Worm (Caenorhabditis elegans) whole organism, L3 larva: ENCODE measurements around the gene F57C12.6.

Source experiments
- R02D3.7 ChIP-seq: fragments of 150-350 bp; optimal IDR thresholded peaks from 2 replicates; lab custom pipeline; 2014; ENCODE audit warnings: missing biosample characterization, missing genetic modification characterization
- ZK546.5 ChIP-seq: sonication (generic microtip); optimal IDR thresholded peaks from 2 replicates; lab custom pipeline; 2017; ENCODE audit warnings: missing biosample characterization, missing genetic modification characterization
- aly-2 ChIP-seq: fragments of 150-350 bp; optimal IDR thresholded peaks from 2 replicates; lab custom pipeline; 2014; ENCODE audit warnings: missing biosample characterization, missing genetic modification characterization
- ceh-16 ChIP-seq: sonication (generic microtip); optimal IDR thresholded peaks from 2 replicates; lab custom pipeline; 2017; ENCODE audit warnings: missing biosample characterization, missing genetic modification characterization
- ceh-28 ChIP-seq: fragments of 150-350 bp; optimal IDR thresholded peaks from 2 replicates; lab custom pipeline; 2014; ENCODE audit warnings: missing biosample characterization, missing genetic modification reagents, missing genetic modification characterization
- ceh-82 ChIP-seq: fragments of 150-350 bp; optimal IDR thresholded peaks from 2 replicates; lab custom pipeline; 2014; ENCODE audit warnings: missing biosample characterization, missing genetic modification characterization
- ceh-9 ChIP-seq: sonication (generic microtip); optimal IDR thresholded peaks from 2 replicates; lab custom pipeline; 2018; ENCODE audit warnings: missing biosample characterization, missing genetic modification characterization
- egl-27 ChIP-seq: sonication (generic microtip); optimal IDR thresholded peaks from 4 replicates; lab custom pipeline; 2017; ENCODE audit warnings: missing biosample characterization, missing genetic modification reagents, missing genetic modification characterization
- egl-5 ChIP-seq: fragments of 150-350 bp; optimal IDR thresholded peaks from 2 replicates; lab custom pipeline; 2017; ENCODE audit warnings: missing biosample characterization, missing genetic modification reagents, missing genetic modification characterization, inconsistent platforms
- elt-1 ChIP-seq: fragments of 150-350 bp; optimal IDR thresholded peaks from 2 replicates; lab custom pipeline; 2014; ENCODE audit warnings: missing biosample characterization, missing genetic modification characterization
- elt-2 ChIP-seq: sonication (generic microtip); optimal IDR thresholded peaks from 2 replicates; lab custom pipeline; 2016; ENCODE audit warnings: missing genetic modification reagents, mild to moderate bottlenecking, missing genetic modification characterization, missing compliant biosample characterization
- elt-3 ChIP-seq, 3 experiments: fragments of 150-350 bp in 1 of 3; sonication (generic microtip) in 2 of 3; optimal IDR thresholded peaks; 2 replicates in 2 of 3; 4 replicates in 1 of 3; lab custom pipeline; 2014 to 2017; ENCODE audit warnings: missing biosample characterization in 3 of 3, missing genetic modification characterization in 3 of 3
- fkh-10 ChIP-seq: sonication (generic microtip); optimal IDR thresholded peaks from 2 replicates; lab custom pipeline; 2017; ENCODE audit warnings: missing biosample characterization, missing genetic modification reagents, missing genetic modification characterization
- fkh-2 ChIP-seq: fragments of 150-350 bp; optimal IDR thresholded peaks from 2 replicates; lab custom pipeline; 2014; ENCODE audit warnings: missing biosample characterization, missing genetic modification reagents, missing genetic modification characterization
- fos-1 ChIP-seq: fragments of 150-350 bp; optimal IDR thresholded peaks from 2 replicates; lab custom pipeline; 2014; ENCODE audit warnings: missing biosample characterization, missing genetic modification characterization
- hmg-11 ChIP-seq: sonication (generic microtip); optimal IDR thresholded peaks from 2 replicates; lab custom pipeline; 2016; ENCODE audit warnings: missing genetic modification characterization, missing compliant biosample characterization
- jun-1 ChIP-seq: fragments of 150-350 bp; optimal IDR thresholded peaks from 2 replicates; lab custom pipeline; 2014; ENCODE audit warnings: missing biosample characterization, missing genetic modification reagents, missing genetic modification characterization
- lin-39 ChIP-seq: fragments of 150-350 bp; optimal IDR thresholded peaks from 2 replicates; lab custom pipeline; 2018; ENCODE audit warnings: missing biosample characterization, missing genetic modification reagents, missing genetic modification characterization
- lsy-12 ChIP-seq: sonication (generic microtip); optimal IDR thresholded peaks from 2 replicates; lab custom pipeline; 2016; ENCODE audit warnings: mild to moderate bottlenecking, missing genetic modification characterization, missing compliant biosample characterization
- mdl-1 ChIP-seq: fragments of 150-350 bp; optimal IDR thresholded peaks from 2 replicates; lab custom pipeline; 2014; ENCODE audit warnings: missing biosample characterization, missing genetic modification characterization
- mml-1 ChIP-seq: fragments of 150-350 bp; sonication (generic microtip); optimal IDR thresholded peaks from 3 replicates; lab custom pipeline; 2014; ENCODE audit warnings: missing biosample characterization, missing genetic modification characterization
- nfya-1 ChIP-seq: sonication (generic microtip); optimal IDR thresholded peaks from 2 replicates; lab custom pipeline; 2017; ENCODE audit warnings: missing genetic modification characterization, mild to moderate bottlenecking, missing compliant biosample characterization, antibody characterized with exemption, moderate library complexity; ENCODE audit not compliant: insufficient read depth
- nhr-11 ChIP-seq: fragments of 150-350 bp; optimal IDR thresholded peaks from 2 replicates; lab custom pipeline; 2014; ENCODE audit warnings: missing biosample characterization, missing genetic modification characterization
- nhr-28 ChIP-seq: fragments of 150-350 bp; optimal IDR thresholded peaks from 2 replicates; lab custom pipeline; 2014; ENCODE audit warnings: missing biosample characterization, missing genetic modification characterization
- nhr-43 ChIP-seq: sonication (generic microtip); optimal IDR thresholded peaks from 2 replicates; lab custom pipeline; 2016; ENCODE audit warnings: mild to moderate bottlenecking, missing genetic modification characterization, missing compliant biosample characterization; ENCODE audit not compliant: poor library complexity, severe bottlenecking
- nhr-67 ChIP-seq: fragments of 150-350 bp; optimal IDR thresholded peaks from 2 replicates; lab custom pipeline; 2014; ENCODE audit warnings: missing biosample characterization, missing genetic modification characterization
- nhr-77 ChIP-seq: fragments of 150-350 bp; optimal IDR thresholded peaks from 2 replicates; lab custom pipeline; 2014; ENCODE audit warnings: missing biosample characterization, missing genetic modification characterization
- pha-4 ChIP-seq: fragments of 150-350 bp; optimal IDR thresholded peaks from 2 replicates; lab custom pipeline; 2014; ENCODE audit warnings: missing biosample characterization, missing genetic modification reagents, missing genetic modification characterization
- pqm-1 ChIP-seq: fragments of 150-350 bp; optimal IDR thresholded peaks from 2 replicates; lab custom pipeline; 2017; ENCODE audit warnings: missing biosample characterization, missing genetic modification characterization, inconsistent platforms
- skn-1 ChIP-seq: fragments of 150-350 bp; optimal IDR thresholded peaks from 2 replicates; lab custom pipeline; 2014; ENCODE audit warnings: missing biosample characterization, missing genetic modification characterization
- snpc-4 ChIP-seq: fragments of 150-350 bp; optimal IDR thresholded peaks from 2 replicates; lab custom pipeline; 2014; ENCODE audit warnings: missing biosample characterization, missing genetic modification characterization
- tbx-2 ChIP-seq: sonication (generic microtip); optimal IDR thresholded peaks from 2 replicates; lab custom pipeline; 2016; ENCODE audit warnings: mild to moderate bottlenecking, missing genetic modification characterization, missing compliant biosample characterization
- unc-39 ChIP-seq: sonication (generic microtip); optimal IDR thresholded peaks from 4 replicates; lab custom pipeline; 2017; ENCODE audit warnings: missing biosample characterization, missing genetic modification characterization
- unc-62 ChIP-seq: fragments of 150-350 bp; sonication (generic microtip); optimal IDR thresholded peaks from 4 replicates; lab custom pipeline; 2014; ENCODE audit warnings: missing biosample characterization, missing genetic modification reagents, missing genetic modification characterization
- ztf-11 ChIP-seq: fragments of 150-350 bp; optimal IDR thresholded peaks from 2 replicates; lab custom pipeline; 2014; ENCODE audit warnings: missing biosample characterization, missing genetic modification characterization
- ztf-4 ChIP-seq: fragments of 150-350 bp; optimal IDR thresholded peaks from 2 replicates; lab custom pipeline; 2014; ENCODE audit warnings: missing biosample characterization, missing genetic modification characterization

Gene F57C12.6

DNA sequence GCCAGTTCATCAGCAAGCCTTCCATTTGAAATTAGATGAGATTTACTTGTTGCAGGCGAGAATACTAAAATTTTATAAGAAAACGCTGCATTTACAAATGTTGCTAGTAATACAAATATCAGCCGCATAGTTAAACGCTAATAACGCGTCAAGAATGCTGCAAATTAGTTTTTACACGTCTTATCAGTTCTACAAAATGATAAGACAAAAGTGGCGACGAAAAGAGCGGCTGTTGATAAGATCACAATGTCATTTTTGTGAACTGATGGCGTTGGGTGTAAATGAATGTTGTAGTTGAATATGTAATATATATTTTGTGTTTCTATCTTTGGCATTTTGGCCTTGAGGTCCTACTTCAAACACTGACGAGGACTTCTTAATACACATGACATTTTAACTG lies 23.8 kb downstream of the F57C12.6 start, which contains the start of gene ugt-46:
TSS of gene ugt-46 (minus strand) at position 279 of the 400 bp plus-strand sequence.
- TF ChIP-seq fos-1 (tag; lab: Kevin White, UChicago) (no peak), unc-39 (tag; lab: Kevin White, UChicago) (no peak), egl-27 (tag; lab: Kevin White, UChicago) (no peak), fkh-10 (GFP tag; lab: Kevin White, UChicago) (no peak), egl-5 (tag; lab: Kevin White, UChicago) (no peak), tbx-2 (tag; lab: Kevin White, UChicago) (no peak), aly-2 (tag; lab: Kevin White, UChicago) (no peak), pqm-1 (tag; lab: Kevin White, UChicago) (peak; percentile 88), hmg-11 (tag; lab: Kevin White, UChicago) (no peak), ceh-9 (tag; lab: Kevin White, UChicago) (no peak), mdl-1 (no peak), R02D3.7 (tag; lab: Kevin White, UChicago) (no peak), nhr-28 (tag; lab: Kevin White, UChicago) (no peak), ZK546.5 (tag; lab: Kevin White, UChicago) (no peak), ceh-82 (tag; lab: Kevin White, UChicago) (no peak), ztf-11 (tag; lab: Kevin White, UChicago) (no peak), skn-1 (no peak), nhr-43 (tag; lab: Kevin White, UChicago) (no peak), snpc-4 (no peak), lin-39 (tag; lab: Kevin White, UChicago) (no peak), ceh-16 (no peak), elt-1 (tag; lab: Kevin White, UChicago) (no peak), mml-1 (tag; lab: Kevin White, UChicago) (no peak), unc-62 (GFP tag; lab: Kevin White, UChicago) (no peak), elt-2 (peak; percentile 95), nhr-77 (tag; lab: Kevin White, UChicago) (no peak), jun-1 (tag; lab: Kevin White, UChicago) (no peak), elt-3 (tag; optimal IDR thresholded peaks at IDR 0.05; lab: Kevin White, UChicago) (peak in 1 of 3 experiments; percentile 15), nhr-67 (no peak), ceh-28 (no peak), pha-4 (peak; percentile 9)

DNA sequence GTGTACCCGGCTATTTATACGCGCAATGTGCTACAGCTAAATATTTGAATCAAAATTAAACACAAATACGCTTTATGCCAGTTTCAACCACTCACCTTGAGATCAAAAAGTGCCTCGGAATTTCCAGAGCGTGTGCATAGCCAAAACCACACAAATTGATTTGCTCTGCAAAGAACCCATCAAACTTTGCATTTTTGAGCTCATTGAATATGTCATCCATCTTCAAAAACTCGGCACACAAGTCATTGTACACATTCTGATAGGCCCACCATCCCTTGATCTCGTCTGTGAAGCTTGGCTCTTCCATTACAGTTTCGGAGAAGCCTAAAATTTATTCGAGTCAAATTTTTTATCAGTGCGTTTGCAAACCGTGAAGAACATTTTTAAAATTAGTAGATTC lies 24.4 kb downstream of the F57C12.6 start:
- no peak for TF ChIP-seq aly-2 (tag; lab: Kevin White, UChicago)
- TF ChIP-seq pqm-1 (tag; lab: Kevin White, UChicago): no peak
- no peak for TF ChIP-seq elt-1 (tag; lab: Kevin White, UChicago)
- TF ChIP-seq lin-39 (tag; lab: Kevin White, UChicago): no peak
- no peak for TF ChIP-seq nhr-77 (tag; lab: Kevin White, UChicago)
- no peak for TF ChIP-seq pha-4
- TF ChIP-seq nhr-43 (tag; lab: Kevin White, UChicago): no peak
- no peak for TF ChIP-seq fkh-2
- TF ChIP-seq fos-1 (tag; lab: Kevin White, UChicago): no peak
- TF ChIP-seq fkh-10 (GFP tag; lab: Kevin White, UChicago): no peak
- no peak for TF ChIP-seq ZK546.5 (tag; lab: Kevin White, UChicago)
- no peak for TF ChIP-seq lsy-12 (tag; lab: Kevin White, UChicago)
- TF ChIP-seq snpc-4: no peak
- no peak for TF ChIP-seq nfya-1 (tag; lab: Kevin White, UChicago)

DNA sequence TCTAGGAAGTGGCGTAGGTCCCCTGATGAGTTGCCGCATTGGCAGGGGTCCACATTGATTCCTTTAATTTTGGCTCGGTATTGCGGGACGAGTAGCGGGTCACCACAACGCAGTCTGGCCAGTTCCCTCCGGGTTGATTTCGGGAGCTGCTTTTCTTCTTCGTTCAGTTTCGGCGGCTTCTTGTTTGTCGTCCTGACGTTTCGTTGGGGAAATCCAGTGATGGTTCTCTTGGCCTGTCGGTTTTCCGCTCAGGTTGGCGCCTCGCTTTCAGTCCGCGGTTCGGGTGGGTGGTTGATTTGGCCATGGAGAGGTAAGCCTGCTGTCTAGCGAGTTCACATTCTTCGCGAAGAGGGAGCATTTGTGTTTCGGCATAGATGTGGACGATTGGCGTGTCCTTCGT lies 25.0 kb downstream of the F57C12.6 start:
- TF ChIP-seq pha-4 (no peak), unc-39 (tag; lab: Kevin White, UChicago) (no peak), nhr-11 (tag; lab: Kevin White, UChicago) (no peak), mdl-1 (no peak), nhr-43 (tag; lab: Kevin White, UChicago) (no peak), ceh-16 (no peak), fkh-2 (no peak), elt-3 (tag; optimal IDR thresholded peaks at IDR 0.05; lab: Kevin White, UChicago) (no peak), ZK546.5 (tag; lab: Kevin White, UChicago) (no peak), lsy-12 (tag; lab: Kevin White, UChicago) (no peak), ceh-9 (tag; lab: Kevin White, UChicago) (no peak)

DNA sequence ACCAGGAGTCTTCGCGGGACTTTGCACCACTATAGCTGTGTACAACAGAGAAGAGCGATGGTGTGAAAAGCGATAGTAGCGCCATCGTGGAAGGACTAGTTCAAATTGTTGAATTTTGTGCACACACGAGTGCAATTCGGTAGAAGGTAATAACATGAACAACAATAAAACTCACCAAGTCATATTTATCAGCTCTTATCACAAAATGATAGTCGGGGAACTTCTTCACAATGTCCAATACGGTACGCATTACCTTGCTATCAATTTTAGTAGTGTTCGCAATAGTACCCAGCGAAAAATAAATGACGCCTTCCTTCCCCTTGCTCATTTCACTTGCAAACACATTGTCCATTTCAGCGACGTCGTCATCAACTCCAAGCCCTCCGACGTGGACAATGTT lies 26.1 kb downstream of the F57C12.6 start:
- TF ChIP-seq fos-1 (tag; lab: Kevin White, UChicago) (no peak), nhr-28 (tag; lab: Kevin White, UChicago) (no peak), nhr-67 (no peak), pha-4 (no peak), egl-27 (tag; lab: Kevin White, UChicago) (no peak), elt-2 (peak; percentile 67), ztf-4 (tag; lab: Kevin White, UChicago) (no peak), mml-1 (tag; lab: Kevin White, UChicago) (no peak), pqm-1 (tag; lab: Kevin White, UChicago) (peak; percentile 25)
- TF ChIP-seq, all 47 proteins: peak for 2
